Worm (Caenorhabditis elegans) whole organism, early embryonic: Measurements from ENCODE around the gene R02D5.7.

Experiments
- B0310.2 ChIP-seq: sonication (generic microtip); optimal IDR thresholded peaks from 2 replicates; lab custom pipeline; 2016; ENCODE audit warnings: mild to moderate bottlenecking, missing genetic modification characterization, missing compliant biosample characterization
- aly-1 ChIP-seq: sonication (generic microtip); optimal IDR thresholded peaks from 2 replicates; lab custom pipeline; 2016; ENCODE audit warnings: missing genetic modification characterization, missing compliant biosample characterization
- ama-1 ChIP-seq: fragments of 150-350 bp; optimal IDR thresholded peaks from 2 replicates; lab custom pipeline; 2014
- ceh-13 ChIP-seq: fragments of 200-800 bp; sonication (Bioruptor generic); optimal IDR thresholded peaks from 2 replicates; lab custom pipeline; 2018; ENCODE audit warnings: mild to moderate bottlenecking, missing genetic modification characterization, missing compliant biosample characterization
- ceh-36 ChIP-seq: sonication (generic microtip); optimal IDR thresholded peaks from 2 replicates; lab custom pipeline; 2016; ENCODE audit warnings: missing genetic modification characterization, inconsistent platforms, missing compliant biosample characterization
- flt-1 ChIP-seq: fragments of 200-800 bp; sonication (Bioruptor generic); IDR thresholded peaks from 2 replicates; pipeline ENCODE4 v1.3.6; 2022; ENCODE audit warnings: missing genetic modification characterization, missing compliant biosample characterization
- hmbx-1 ChIP-seq: sonication (generic microtip); optimal IDR thresholded peaks from 2 replicates; lab custom pipeline; 2016; ENCODE audit warnings: mild to moderate bottlenecking, missing genetic modification characterization, missing compliant biosample characterization
- hmg-4 ChIP-seq: fragments of 200-800 bp; sonication (Bioruptor generic); optimal IDR thresholded peaks from 2 replicates; lab custom pipeline; 2018; ENCODE audit warnings: mild to moderate bottlenecking, missing genetic modification characterization, missing compliant biosample characterization
- hnd-1 ChIP-seq: sonication (generic microtip); optimal IDR thresholded peaks from 2 replicates; lab custom pipeline; 2016; ENCODE audit warnings: missing genetic modification characterization, missing compliant biosample characterization
- pes-1 ChIP-seq: fragments of 200-800 bp; sonication (Bioruptor generic); IDR thresholded peaks from 2 replicates; pipeline ENCODE4 v1.3.6; 2022; ENCODE audit warnings: missing genetic modification reagents, missing genetic modification characterization, missing compliant biosample characterization
- tbx-11 ChIP-seq: fragments of 200-800 bp; sonication (Bioruptor generic); IDR thresholded peaks from 2 replicates; pipeline ENCODE4 v1.3.6; 2022; ENCODE audit warnings: missing genetic modification characterization, missing compliant biosample characterization
- tbx-37 ChIP-seq: fragments of 200-800 bp; sonication (Bioruptor generic); conservative IDR thresholded peaks from 2 replicates; pipeline ENCODE4 v1.3.6; 2022; ENCODE audit warnings: missing genetic modification reagents, missing genetic modification characterization, missing compliant biosample characterization
- tra-4 ChIP-seq: sonication (generic microtip); optimal IDR thresholded peaks from 2 replicates; lab custom pipeline; 2017; ENCODE audit warnings: missing genetic modification characterization, missing compliant biosample characterization

- TF ChIP-seq hmbx-1 (tag; lab: Kevin White, UChicago) (no peak), ama-1 (lab: Kevin White, UChicago) (no peak), tbx-37 (GFP tag; lab: Robert Waterston, UW) (no peak), tra-4 (no peak), flt-1 (GFP tag; lab: Robert Waterston, UW) (no peak), tbx-11 (GFP tag; lab: Robert Waterston, UW) (no peak), aly-1 (tag; lab: Kevin White, UChicago) (no peak), ceh-13 (no peak), hmg-4 (GFP tag; lab: Kevin White, UChicago) (no peak), hnd-1 (no peak), pes-1 (GFP tag; lab: Robert Waterston, UW) (no peak), ceh-36 (tag; lab: Kevin White, UChicago) (no peak), B0310.2 (tag; lab: Kevin White, UChicago) (no peak)
Observed at ce11 chrV:14446453-14446852, 34.8 kb downstream of the R02D5.7 start.
